Fruit fly (Drosophila melanogaster) whole organism, embryonic: ENCODE data around the gene CG3690.

ENCODE experiments used
- Asciz ChIP-seq: fragments of 200-800 bp; sonication (Bioruptor generic); optimal IDR thresholded peaks from 2 replicates; lab custom pipeline; 2017; ENCODE audit warnings: missing biosample characterization, mild to moderate bottlenecking, missing genetic modification characterization, missing genetic modification reagents
- CG10654 ChIP-seq: fragments of 200-800 bp; sonication (Bioruptor generic); optimal IDR thresholded peaks from 2 replicates; lab custom pipeline; 2016; ENCODE audit warnings: missing biosample characterization, missing genetic modification characterization
- CG11696 ChIP-seq: fragments of 200-800 bp; sonication (Bioruptor generic); IDR thresholded peaks from 2 replicates; pipeline ENCODE4 v1.3.6; 2022; ENCODE audit warnings: missing biosample characterization, missing genetic modification characterization
- CG1233 ChIP-seq: fragments of 200-800 bp; sonication (Bioruptor generic); optimal IDR thresholded peaks from 4 replicates; lab custom pipeline; 2018; ENCODE audit warnings: missing biosample characterization, mild to moderate bottlenecking, missing genetic modification characterization
- CG12391 ChIP-seq: fragments of 200-800 bp; sonication (Bioruptor generic); optimal IDR thresholded peaks from 3 replicates; lab custom pipeline; 2018; ENCODE audit warnings: missing biosample characterization, mild to moderate bottlenecking, missing genetic modification characterization, moderate library complexity
- CG12659 ChIP-seq: fragments of 200-800 bp; sonication (Bioruptor generic); optimal IDR thresholded peaks from 3 replicates; lab custom pipeline; 2017; ENCODE audit warnings: mild to moderate bottlenecking, missing biosample characterization, missing genetic modification reagents, missing genetic modification characterization
- CG12942 ChIP-seq: fragments of 200-800 bp; sonication (Bioruptor generic); optimal IDR thresholded peaks from 3 replicates; lab custom pipeline; 2016; ENCODE audit warnings: missing biosample characterization, missing genetic modification characterization
- CG13287 ChIP-seq: fragments of 200-800 bp; sonication (Bioruptor generic); IDR thresholded peaks from 2 replicates; pipeline ENCODE4 v1.3.6; 2022; ENCODE audit warnings: missing biosample characterization, missing genetic modification characterization; ENCODE audit not compliant: partially characterized antibody
- CG13775 ChIP-seq: fragments of 200-800 bp; sonication (Bioruptor generic); optimal IDR thresholded peaks from 3 replicates; lab custom pipeline; 2017; ENCODE audit warnings: missing biosample characterization, mild to moderate bottlenecking, missing genetic modification characterization
- CG17912 ChIP-seq: fragments of 200-800 bp; sonication (Bioruptor generic); optimal IDR thresholded peaks from 2 replicates; lab custom pipeline; 2018; ENCODE audit warnings: missing biosample characterization, mild to moderate bottlenecking, missing genetic modification characterization
- CG31365 ChIP-seq: fragments of 200-800 bp; sonication (Bioruptor generic); optimal IDR thresholded peaks from 2 replicates; lab custom pipeline; 2018; ENCODE audit warnings: missing biosample characterization, mild to moderate bottlenecking, missing genetic modification characterization
- CG33557 ChIP-seq: fragments of 200-800 bp; sonication (Bioruptor generic); optimal IDR thresholded peaks from 2 replicates; lab custom pipeline; 2019; ENCODE audit warnings: missing biosample characterization, mild to moderate bottlenecking, missing genetic modification characterization, moderate library complexity
- CG3407 ChIP-seq: fragments of 200-800 bp; sonication (Bioruptor generic); optimal IDR thresholded peaks from 2 replicates; lab custom pipeline; 2018; ENCODE audit warnings: missing biosample characterization, mild to moderate bottlenecking, missing genetic modification characterization
- CG43689 ChIP-seq: fragments of 200-800 bp; sonication (Bioruptor generic); IDR thresholded peaks from 2 replicates; pipeline ENCODE4 v1.3.6; 2022; ENCODE audit warnings: missing biosample characterization, missing genetic modification characterization
- CG6654 ChIP-seq: fragments of 200-800 bp; sonication (Bioruptor generic); optimal IDR thresholded peaks from 2 replicates; lab custom pipeline; 2017; ENCODE audit warnings: missing biosample characterization, mild to moderate bottlenecking, missing genetic modification characterization
- CG7963 ChIP-seq: fragments of 200-800 bp; sonication (Bioruptor generic); IDR thresholded peaks from 3 replicates; pipeline ENCODE4 v1.3.6; 2022; ENCODE audit warnings: missing biosample characterization, missing genetic modification characterization; ENCODE audit not compliant: partially characterized antibody
- CG8290 ChIP-seq, 3 experiments: fragments of 200-800 bp; sonication (Bioruptor generic); optimal IDR thresholded peaks; 2 replicates each; lab custom pipeline; 2016 to 2019; ENCODE audit warnings: missing biosample characterization in 3 of 3, missing genetic modification characterization in 3 of 3, mild to moderate bottlenecking in 2 of 3, moderate library complexity in 1 of 3
- CG8924 ChIP-seq: fragments of 200-800 bp; optimal IDR thresholded peaks from 3 replicates; lab custom pipeline; 2019; ENCODE audit warnings: missing biosample characterization, mild to moderate bottlenecking, missing genetic modification characterization, moderate library complexity
- CrebB ChIP-seq: fragments of 200-800 bp; sonication (Bioruptor generic); optimal IDR thresholded peaks from 3 replicates; lab custom pipeline; 2018; ENCODE audit warnings: missing biosample characterization, mild to moderate bottlenecking, missing genetic modification characterization
- D19A ChIP-seq: fragments of 200-800 bp; optimal IDR thresholded peaks from 3 replicates; lab custom pipeline; 2019; ENCODE audit warnings: missing biosample characterization, mild to moderate bottlenecking, missing genetic modification characterization, moderate library complexity
- GATAe ChIP-seq: fragments of 200-800 bp; sonication (Bioruptor generic); conservative IDR thresholded peaks from 2 replicates; pipeline ENCODE4 v1.3.6; 2022; ENCODE audit warnings: missing biosample characterization, missing genetic modification characterization
- Gug ChIP-seq: fragments of 200-800 bp; sonication (Bioruptor generic); IDR thresholded peaks from 4 replicates; pipeline ENCODE4 v1.3.6; 2022; ENCODE audit warnings: missing biosample characterization, missing genetic modification characterization
- HLH3B ChIP-seq: fragments of 200-800 bp; sonication (Bioruptor generic); IDR thresholded peaks from 2 replicates; pipeline ENCODE4 v1.3.6; 2022; ENCODE audit warnings: missing biosample characterization, missing genetic modification characterization
- MESR4 ChIP-seq: fragments of 200-800 bp; sonication (Bioruptor generic); optimal IDR thresholded peaks from 2 replicates; lab custom pipeline; 2018; ENCODE audit warnings: missing biosample characterization, mild to moderate bottlenecking, missing genetic modification characterization, moderate library complexity
- Mrtf ChIP-seq: fragments of 200-800 bp; sonication (Bioruptor generic); IDR thresholded peaks from 3 replicates; pipeline ENCODE4 v1.3.6; 2022; ENCODE audit warnings: missing biosample characterization, missing genetic modification characterization
- Sin3A ChIP-seq: fragments of >200 bp; optimal IDR thresholded peaks from 2 replicates; lab custom pipeline; 2018
- Stat92E ChIP-seq, 3 experiments: fragments of >200 bp in 2 of 3; fragments of 200-800 bp in 1 of 3; sonication (Bioruptor generic) in 1 of 3; optimal IDR thresholded peaks; 2 replicates each; lab custom pipeline; 2017 to 2019; ENCODE audit warnings: missing biosample characterization in 3 of 3, missing genetic modification characterization in 3 of 3, mild to moderate bottlenecking in 1 of 3, moderate library complexity in 1 of 3
- Usf ChIP-seq: fragments of 200-800 bp; sonication (Bioruptor generic); optimal IDR thresholded peaks from 2 replicates; lab custom pipeline; 2017; ENCODE audit warnings: missing genotype, missing biosample characterization, missing genetic modification characterization
- Vsx1 ChIP-seq: fragments of 200-800 bp; sonication (Bioruptor generic); optimal IDR thresholded peaks from 2 replicates; lab custom pipeline; 2017; ENCODE audit warnings: missing biosample characterization, mild to moderate bottlenecking, missing genetic modification characterization, missing genetic modification reagents
- Xbp1 ChIP-seq: fragments of 200-800 bp; sonication (Bioruptor generic); optimal IDR thresholded peaks from 3 replicates; lab custom pipeline; 2016; ENCODE audit warnings: missing biosample characterization, mild to moderate bottlenecking, missing genetic modification characterization
- ac ChIP-seq: fragments of 200-800 bp; sonication (Bioruptor generic); optimal IDR thresholded peaks from 3 replicates; lab custom pipeline; 2017; ENCODE audit warnings: missing biosample characterization, mild to moderate bottlenecking, missing genetic modification characterization
- cas ChIP-seq: fragments of 200-800 bp; sonication (Bioruptor generic); IDR thresholded peaks from 2 replicates; pipeline ENCODE4 v1.3.6; 2022; ENCODE audit warnings: missing biosample characterization, missing genetic modification characterization
- caup ChIP-seq: fragments of 200-800 bp; sonication (Bioruptor generic); optimal IDR thresholded peaks from 3 replicates; lab custom pipeline; 2017; ENCODE audit warnings: missing biosample characterization, mild to moderate bottlenecking, missing genetic modification characterization, moderate library complexity; ENCODE audit not compliant: severe bottlenecking
- dati ChIP-seq: fragments of 200-800 bp; sonication (Bioruptor generic); IDR thresholded peaks from 2 replicates; pipeline ENCODE4 v1.3.6; 2022; ENCODE audit warnings: missing biosample characterization, missing genetic modification characterization
- dysf ChIP-seq: fragments of 200-800 bp; sonication (Bioruptor generic); IDR thresholded peaks from 3 replicates; pipeline ENCODE4 v1.3.6; 2022; ENCODE audit warnings: missing biosample characterization, missing genetic modification characterization
- ewg ChIP-seq: fragments of 200-800 bp; sonication (Bioruptor generic); optimal IDR thresholded peaks from 3 replicates; lab custom pipeline; 2017; ENCODE audit warnings: mild to moderate bottlenecking, missing biosample characterization, missing genetic modification reagents, missing genetic modification characterization
- hth ChIP-seq: fragments of >200 bp; optimal IDR thresholded peaks from 2 replicates; lab custom pipeline; 2017; ENCODE audit warnings: inconsistent platforms
- jumu ChIP-seq: fragments of 200-800 bp; sonication (Bioruptor generic); optimal IDR thresholded peaks from 3 replicates; lab custom pipeline; 2016; ENCODE audit warnings: missing biosample characterization, missing genetic modification characterization
- ken ChIP-seq: fragments of 200-800 bp; sonication (Bioruptor generic); IDR thresholded peaks from 3 replicates; pipeline ENCODE4 v1.3.6; 2022; ENCODE audit warnings: missing biosample characterization, missing genetic modification characterization
- odd ChIP-seq: fragments of 200-800 bp; sonication (Bioruptor generic); optimal IDR thresholded peaks from 2 replicates; lab custom pipeline; 2017; ENCODE audit warnings: missing biosample characterization, mild to moderate bottlenecking, missing genetic modification characterization
- org-1 ChIP-seq: fragments of 200-800 bp; sonication (Bioruptor generic); optimal IDR thresholded peaks from 2 replicates; lab custom pipeline; 2017; ENCODE audit warnings: missing biosample characterization, missing genetic modification characterization
- pb ChIP-seq: fragments of 200-800 bp; sonication (Bioruptor generic); optimal IDR thresholded peaks from 3 replicates; lab custom pipeline; 2016; ENCODE audit warnings: missing biosample characterization, missing genetic modification characterization
- phol ChIP-seq: fragments of 200-800 bp; sonication (Bioruptor generic); optimal IDR thresholded peaks from 3 replicates; lab custom pipeline; 2018; ENCODE audit warnings: missing biosample characterization, mild to moderate bottlenecking, missing genetic modification characterization, moderate library complexity
- seq ChIP-seq: fragments of 200-800 bp; sonication (Bioruptor generic); IDR thresholded peaks from 2 replicates; pipeline ENCODE4 v1.3.6; 2022; ENCODE audit warnings: missing biosample characterization, missing genetic modification characterization
- slou ChIP-seq: fragments of 200-800 bp; sonication (Bioruptor generic); optimal IDR thresholded peaks from 3 replicates; lab custom pipeline; 2016; ENCODE audit warnings: missing biosample characterization, missing genetic modification characterization
- tap ChIP-seq: fragments of 200-800 bp; optimal IDR thresholded peaks from 3 replicates; lab custom pipeline; 2019; ENCODE audit warnings: missing biosample characterization, mild to moderate bottlenecking, missing genetic modification characterization, moderate library complexity
- toy ChIP-seq: fragments of 200-800 bp; sonication (Bioruptor generic); IDR thresholded peaks from 2 replicates; pipeline ENCODE4 v1.3.6; 2022; ENCODE audit warnings: missing biosample characterization, missing genetic modification characterization
- usp ChIP-seq: fragments of >200 bp; optimal IDR thresholded peaks from 2 replicates; lab custom pipeline; 2017; ENCODE audit warnings: missing biosample characterization, missing genetic modification characterization
- zen ChIP-seq: fragments of 200-800 bp; sonication (Bioruptor generic); optimal IDR thresholded peaks from 3 replicates; lab custom pipeline; 2018; ENCODE audit warnings: missing biosample characterization, mild to moderate bottlenecking, missing genetic modification characterization, moderate library complexity

Gene CG3690

DNA sequence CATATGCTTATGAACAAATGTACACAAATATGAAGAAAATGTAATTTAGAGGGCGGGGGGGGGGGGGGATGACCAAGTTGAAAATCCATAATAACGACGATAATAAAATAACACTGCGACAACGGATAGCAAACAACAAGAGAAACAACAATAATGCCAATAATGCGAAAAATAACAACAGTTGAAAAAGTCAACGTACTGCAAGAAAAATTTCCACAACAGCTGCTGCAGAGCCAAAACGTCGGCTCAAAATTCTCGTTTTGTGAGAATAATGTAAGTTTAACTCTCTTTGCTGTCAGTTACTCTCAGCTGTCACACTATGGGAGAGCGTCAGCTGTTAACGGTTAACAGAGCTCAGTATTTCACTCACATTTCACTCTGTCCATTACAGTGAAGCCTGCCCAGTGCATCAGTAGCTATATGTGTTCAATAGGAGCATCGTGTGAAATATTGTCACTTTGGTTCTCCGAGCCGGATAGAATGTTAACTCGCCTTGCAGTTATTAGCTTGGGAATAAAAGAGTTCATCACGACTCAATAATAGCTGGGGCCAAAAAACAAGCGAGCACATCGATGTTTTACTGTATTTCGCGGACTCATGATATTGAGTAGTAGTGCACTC is 50.9 kb downstream of the CG3690 start (continued):
- TF ChIP-seq CG31365 (tag; lab: Kevin White, UChicago) (peak; percentile 47), Sin3A (lab: Kevin White, UChicago) (no peak), CrebB (tag; lab: Kevin White, UChicago) (peak; percentile 81), CG12391 (tag; lab: Kevin White, UChicago) (peak; percentile 77), CG11696 (GFP tag; lab: Robert Waterston, UW) (peak; percentile 64), HLH3B (peak; percentile 85), CG7963 (GFP tag; lab: Robert Waterston, UW) (no peak), CG12659 (GFP tag; lab: Kevin White, UChicago) (peak; percentile 71), CG43689 (GFP tag; lab: Robert Waterston, UW) (peak; percentile 39; the same call in 1 of the 2 replicates), toy (GFP tag; lab: Robert Waterston, UW) (no peak), cas (GFP tag; lab: Robert Waterston, UW) (no peak), CG13775 (GFP tag; lab: Kevin White, UChicago) (peak; percentile 62), org-1 (GFP tag; lab: Kevin White, UChicago) (peak; percentile 78), usp (no peak), CG13287 (GFP tag; lab: Robert Waterston, UW) (no peak; the same call in 1 of the 2 replicates), Stat92E (GFP tag; optimal IDR thresholded peaks at IDR 0.05; lab: Kevin White, UChicago) (no peak), Asciz (GFP tag; lab: Kevin White, UChicago) (peak; percentile 45), jumu (GFP tag; lab: Kevin White, UChicago) (peak; percentile 81), CG10654 (peak; percentile 80), CG33557 (GFP tag; lab: Kevin White, UChicago) (peak; percentile 29), pb (GFP tag; lab: Kevin White, UChicago) (peak; percentile 69), dati (0 out of 2 replicates have a peak, but pooled peaks have one; percentile 32), odd (GFP tag; lab: Kevin White, UChicago) (peak; percentile 52), CG1233 (GFP tag; lab: Kevin White, UChicago) (peak; percentile 51), caup (GFP tag; lab: Kevin White, UChicago) (peak; percentile 74), Usf (GFP tag; lab: Kevin White, UChicago) (peak; percentile 22), D19A (tag; lab: Kevin White, UChicago) (peak; percentile 59), slou (GFP tag; lab: Kevin White, UChicago) (peak; percentile 44), MESR4 (GFP tag; lab: Kevin White, UChicago) (peak; percentile 10), Xbp1 (GFP tag; lab: Kevin White, UChicago) (peak; percentile 86), GATAe (GFP tag; lab: Robert Waterston, UW) (no peak; the same call in 1 of the 2 replicates), ewg (GFP tag; lab: Kevin White, UChicago) (peak; percentile 70), CG17912 (no peak), zen (tag; lab: Kevin White, UChicago) (peak; percentile 52), dysf (GFP tag; lab: Robert Waterston, UW) (peak; percentile 89), CG8924 (tag; lab: Kevin White, UChicago) (peak; percentile 81), phol (tag; lab: Kevin White, UChicago) (peak; percentile 77), seq (GFP tag; lab: Robert Waterston, UW) (peak; percentile 83), tap (tag; lab: Kevin White, UChicago) (peak; percentile 73), ken (peak; percentile 80), CG3407 (GFP tag; lab: Kevin White, UChicago) (peak; percentile 48), ac (GFP tag; lab: Kevin White, UChicago) (peak; percentile 31), hth (lab: Kevin White, UChicago) (no peak), Gug (peak; percentile 79), CG12942 (peak; percentile 76), Mrtf (peak; percentile 88), Vsx1 (peak; percentile 26), CG6654 (GFP tag; lab: Kevin White, UChicago) (peak; percentile 14), CG8290 (GFP tag; optimal IDR thresholded peaks at IDR 0.05; lab: Kevin White, UChicago) (peak; percentile 61), CG8290 (tag; optimal IDR thresholded peaks at IDR 0.05; lab: Kevin White, UChicago) (peak in 1 of 2 experiments; percentile 95)
